Worm (Caenorhabditis elegans) whole organism, late embryonic: ENCODE results near the gene fmo-4.

Experiments
- C08G9.2 ChIP-seq: sonication (generic microtip); optimal IDR thresholded peaks from 2 replicates; lab custom pipeline; 2016; ENCODE audit warnings: mild to moderate bottlenecking, missing genetic modification characterization, moderate library complexity, missing compliant biosample characterization
- C38D4.7 ChIP-seq: fragments of 200-800 bp; sonication (Bioruptor generic); optimal IDR thresholded peaks from 2 replicates; lab custom pipeline; 2018; ENCODE audit warnings: mild to moderate bottlenecking, missing genetic modification characterization, moderate library complexity, missing compliant biosample characterization
- K02D7.2 ChIP-seq: sonication (generic microtip); optimal IDR thresholded peaks from 2 replicates; lab custom pipeline; 2017; ENCODE audit warnings: mild to moderate bottlenecking, missing genetic modification characterization, missing compliant biosample characterization
- K09A11.1 ChIP-seq: sonication (generic microtip); optimal IDR thresholded peaks from 2 replicates; lab custom pipeline; 2017; ENCODE audit warnings: antibody characterized with exemption, mild to moderate bottlenecking, missing genetic modification characterization, missing compliant biosample characterization; ENCODE audit not compliant: insufficient read depth
- T23F11.4 ChIP-seq: fragments of 200-800 bp; sonication (Bioruptor generic); optimal IDR thresholded peaks from 2 replicates; lab custom pipeline; 2018; ENCODE audit warnings: mild to moderate bottlenecking, missing genetic modification characterization, missing compliant biosample characterization
- Y22D7AL.16 ChIP-seq: sonication (generic microtip); optimal IDR thresholded peaks from 2 replicates; lab custom pipeline; 2016; ENCODE audit warnings: missing genetic modification characterization, missing compliant biosample characterization
- ahr-1 ChIP-seq: sonication (generic microtip); optimal IDR thresholded peaks from 2 replicates; lab custom pipeline; 2016; ENCODE audit warnings: missing genetic modification characterization, missing compliant biosample characterization
- ama-1 ChIP-seq: fragments of 150-350 bp; optimal IDR thresholded peaks from 2 replicates; lab custom pipeline; 2014
- ceh-18 ChIP-seq: sonication (generic microtip); optimal IDR thresholded peaks from 2 replicates; lab custom pipeline; 2016; ENCODE audit warnings: missing genetic modification characterization, missing compliant biosample characterization
- ceh-22 ChIP-seq: sonication (generic microtip); optimal IDR thresholded peaks from 2 replicates; lab custom pipeline; 2017; ENCODE audit warnings: missing biosample characterization, missing genetic modification characterization
- ceh-45 ChIP-seq: fragments of 200-800 bp; sonication (Bioruptor generic); IDR thresholded peaks from 2 replicates; pipeline ENCODE4 v1.3.6; 2022; ENCODE audit warnings: missing genetic modification reagents, missing genetic modification characterization, missing compliant biosample characterization
- che-1 ChIP-seq: sonication (generic microtip); optimal IDR thresholded peaks from 2 replicates; lab custom pipeline; 2016; ENCODE audit warnings: mild to moderate bottlenecking, missing genetic modification characterization, missing compliant biosample characterization
- dmd-4 ChIP-seq: sonication (generic microtip); optimal IDR thresholded peaks from 2 replicates; lab custom pipeline; 2016; ENCODE audit warnings: borderline replicate concordance, missing genetic modification characterization, missing compliant biosample characterization
- dve-1 ChIP-seq: sonication (generic microtip); optimal IDR thresholded peaks from 2 replicates; lab custom pipeline; 2017; ENCODE audit warnings: antibody characterized with exemption, mild to moderate bottlenecking, missing genetic modification characterization, missing compliant biosample characterization
- elt-4 ChIP-seq: sonication (generic microtip); optimal IDR thresholded peaks from 2 replicates; lab custom pipeline; 2016; ENCODE audit warnings: missing genetic modification characterization, missing compliant biosample characterization
- eyg-1 ChIP-seq: sonication (generic microtip); optimal IDR thresholded peaks from 2 replicates; lab custom pipeline; 2016; ENCODE audit warnings: missing genotype, missing genetic modification characterization, missing compliant biosample characterization
- fax-1 ChIP-seq: sonication (generic microtip); optimal IDR thresholded peaks from 2 replicates; lab custom pipeline; 2016; ENCODE audit warnings: missing genotype, missing genetic modification characterization, missing compliant biosample characterization
- fkh-10 ChIP-seq: fragments of 150-350 bp; optimal IDR thresholded peaks from 2 replicates; lab custom pipeline; 2014; ENCODE audit warnings: missing biosample characterization, missing genetic modification reagents, missing genetic modification characterization
- gmeb-2 ChIP-seq: sonication (generic microtip); optimal IDR thresholded peaks from 2 replicates; lab custom pipeline; 2016; ENCODE audit warnings: missing genetic modification characterization, inconsistent platforms, missing compliant biosample characterization
- hlh-13 ChIP-seq: fragments of 200-800 bp; sonication (Bioruptor generic); optimal IDR thresholded peaks from 2 replicates; lab custom pipeline; 2018; ENCODE audit warnings: mild to moderate bottlenecking, missing genetic modification characterization, missing compliant biosample characterization
- hlh-15 ChIP-seq: sonication (generic microtip); optimal IDR thresholded peaks from 2 replicates; lab custom pipeline; 2016; ENCODE audit warnings: missing genetic modification characterization, missing compliant biosample characterization
- hlh-6 ChIP-seq: sonication (generic microtip); optimal IDR thresholded peaks from 2 replicates; lab custom pipeline; 2016; ENCODE audit warnings: missing genotype, missing genetic modification characterization, missing compliant biosample characterization
- lim-6 ChIP-seq: sonication (generic microtip); optimal IDR thresholded peaks from 2 replicates; lab custom pipeline; 2016; ENCODE audit warnings: missing genetic modification characterization, missing compliant biosample characterization
- madf-2 ChIP-seq: sonication (generic microtip); optimal IDR thresholded peaks from 2 replicates; lab custom pipeline; 2017; ENCODE audit warnings: missing genetic modification characterization, missing compliant biosample characterization
- mec-3 ChIP-seq: sonication (generic microtip); optimal IDR thresholded peaks from 2 replicates; lab custom pipeline; 2016; ENCODE audit warnings: borderline replicate concordance, missing genetic modification characterization, missing compliant biosample characterization
- pag-3 ChIP-seq: sonication (generic microtip); optimal IDR thresholded peaks from 2 replicates; lab custom pipeline; 2016; ENCODE audit warnings: missing compliant biosample characterization, missing genetic modification characterization, borderline replicate concordance
- pax-1 ChIP-seq: fragments of 150-350 bp; optimal IDR thresholded peaks from 2 replicates; lab custom pipeline; 2014; ENCODE audit warnings: missing biosample characterization, missing genetic modification characterization
- pros-1 ChIP-seq: fragments of 150-350 bp; optimal IDR thresholded peaks from 2 replicates; lab custom pipeline; 2014; ENCODE audit warnings: missing biosample characterization, missing genetic modification reagents, missing genetic modification characterization
- ref-2 ChIP-seq: sonication (generic microtip); optimal IDR thresholded peaks from 2 replicates; lab custom pipeline; 2016; ENCODE audit warnings: missing genetic modification characterization, missing compliant biosample characterization
- sox-2 ChIP-seq: fragments of 200-800 bp; sonication (Bioruptor generic); IDR thresholded peaks from 2 replicates; pipeline ENCODE4 v1.3.6; 2022; ENCODE audit warnings: missing genetic modification reagents, missing genetic modification characterization, missing compliant biosample characterization
- sox-4 ChIP-seq: sonication (generic microtip); optimal IDR thresholded peaks from 2 replicates; lab custom pipeline; 2017; ENCODE audit warnings: mild to moderate bottlenecking, missing genetic modification characterization, inconsistent platforms, missing compliant biosample characterization
- syd-9 ChIP-seq: sonication (generic microtip); optimal IDR thresholded peaks from 2 replicates; lab custom pipeline; 2016; ENCODE audit warnings: mild to moderate bottlenecking, missing genetic modification characterization, moderate library complexity, missing compliant biosample characterization
- ttx-3 ChIP-seq: sonication (generic microtip); optimal IDR thresholded peaks from 2 replicates; lab custom pipeline; 2016; ENCODE audit warnings: missing genetic modification reagents, missing genetic modification characterization, missing compliant biosample characterization
- unc-3 ChIP-seq, 2 experiments: fragments of 200-800 bp in 1 of 2; sonication (Bioruptor generic) in 1 of 2; sonication (generic microtip) in 1 of 2; conservative IDR thresholded peaks in 1 of 2; optimal IDR thresholded peaks in 1 of 2; 2 replicates each; pipeline versions ENCODE4 v1.3.6 to Lab custom; 2016 to 2022; ENCODE audit warnings: missing compliant biosample characterization in 2 of 2, missing genetic modification characterization in 2 of 2, missing genetic modification reagents in 1 of 2
- unc-55 ChIP-seq: sonication (generic microtip); optimal IDR thresholded peaks from 2 replicates; lab custom pipeline; 2017; ENCODE audit warnings: missing biosample characterization, missing genetic modification reagents, missing genetic modification characterization
- unc-86 ChIP-seq: sonication (generic microtip); optimal IDR thresholded peaks from 2 replicates; lab custom pipeline; 2016; ENCODE audit warnings: missing genetic modification characterization, missing compliant biosample characterization

fmo-4 gene

ce11 chrV:13653713-13654393, 47.4 kb upstream of the fmo-4 start, which contains the start of gene lpin-1:
lpin-1 (minus strand) TSS chrV:13654129.
- TF ChIP-seq K09A11.1 (no peak), unc-86 (tag; lab: Kevin White, UChicago) (no peak), gmeb-2 (tag; lab: Kevin White, UChicago) (no peak), ahr-1 (tag; lab: Kevin White, UChicago) (no peak), K02D7.2 (tag; lab: Kevin White, UChicago) (no peak), madf-2 (tag; lab: Kevin White, UChicago) (no peak)

- TF ChIP-seq lim-6 (tag; lab: Kevin White, UChicago) = no peak
- no peak for TF ChIP-seq elt-4 (tag; lab: Kevin White, UChicago)
Observed at ce11 chrV:13652322-13652721, 45.8 kb upstream of the fmo-4 start.

- no peak for TF ChIP-seq unc-55 (GFP tag; lab: Kevin White, UChicago)
- TF ChIP-seq fkh-10 (GFP tag; lab: Kevin White, UChicago) = no peak
- TF ChIP-seq mec-3 = no peak
- TF ChIP-seq hlh-6 (tag; lab: Kevin White, UChicago) = no peak
- TF ChIP-seq ref-2 (tag; lab: Kevin White, UChicago) = no peak
- no peak for TF ChIP-seq che-1 (tag; lab: Kevin White, UChicago)
- TF ChIP-seq pax-1 = no peak
- TF ChIP-seq dve-1 (tag; lab: Kevin White, UChicago) = no peak
- no peak for TF ChIP-seq ceh-45 (GFP tag; lab: Robert Waterston, UW)
- TF ChIP-seq pros-1 (tag; lab: Kevin White, UChicago) = no peak
- no peak for TF ChIP-seq ceh-18 (tag; lab: Kevin White, UChicago)
- TF ChIP-seq, all 69 proteins: peak for 0
Observed at ce11 chrV:13650800-13651199, 44.3 kb upstream of the fmo-4 start.

- TF ChIP-seq fax-1 (no peak), mec-3 (no peak), C38D4.7 (GFP tag; lab: Kevin White, UChicago) (no peak), dmd-4 (tag; lab: Kevin White, UChicago) (no peak), sox-2 (GFP tag; lab: Robert Waterston, UW) (no peak), T23F11.4 (no peak), pag-3 (no peak), ceh-18 (tag; lab: Kevin White, UChicago) (no peak), ama-1 (lab: Kevin White, UChicago) (no peak), unc-86 (tag; lab: Kevin White, UChicago) (no peak), C08G9.2 (tag; lab: Kevin White, UChicago) (no peak), K02D7.2 (tag; lab: Kevin White, UChicago) (no peak), gmeb-2 (tag; lab: Kevin White, UChicago) (no peak), hlh-15 (no peak), sox-4 (no peak), eyg-1 (tag; lab: Kevin White, UChicago) (no peak), ttx-3 (tag; lab: Kevin White, UChicago) (no peak)
Observed at ce11 chrV:13649730-13650349, 43.3 kb upstream of the fmo-4 start, which contains the start of gene H37A05.4. H37A05.4 (minus strand) TSS chrV:13649780.

- TF ChIP-seq ceh-22 (tag; lab: Kevin White, UChicago) (no peak), pag-3 (no peak), syd-9 (no peak), C08G9.2 (tag; lab: Kevin White, UChicago) (no peak), unc-3 (GFP tag; conservative IDR thresholded peaks at IDR 0.05; lab: Robert Waterston, UW) (0 out of 2 replicates have a peak, but pooled peaks have one; percentile 11), unc-3 (tag; optimal IDR thresholded peaks at IDR 0.05; lab: Kevin White, UChicago) (no peak), hlh-13 (no peak), Y22D7AL.16 (tag; lab: Kevin White, UChicago) (no peak)
Observed at ce11 chrV:13647617-13648016, 41.1 kb upstream of the fmo-4 start.
